Worm (Caenorhabditis elegans) whole organism, L1 larva: ENCODE data around the gene Y102F5A.1.

ENCODE experiments used
- ceh-82 ChIP-seq, 3 experiments: fragments of 150-350 bp in 1 of 3; sonication (generic microtip) in 2 of 3; optimal IDR thresholded peaks; 2 replicates each; lab custom pipeline; 2014 to 2017; ENCODE audit warnings: missing biosample characterization in 3 of 3, missing genetic modification characterization in 3 of 3
- efl-1 ChIP-seq, 4 experiments: fragments of 150-350 bp; optimal IDR thresholded peaks in 3 of 4; peaks in 1 of 4; 1 replicate in 1 of 4; 2 replicates in 3 of 4; lab custom pipeline; 2014; ENCODE audit warnings: missing biosample characterization in 2 of 4, missing genetic modification characterization in 2 of 4, missing genetic modification reagents in 2 of 4
- egl-27 ChIP-seq, 2 experiments: fragments of 150-350 bp in 1 of 2; sonication (generic microtip); optimal IDR thresholded peaks; 3 replicates each; lab custom pipeline; 2017 to 2018; ENCODE audit warnings: missing biosample characterization in 2 of 2, missing genetic modification characterization in 2 of 2, missing genetic modification reagents in 2 of 2
- lin-15B ChIP-seq: fragments of 150-350 bp; sonication (generic microtip); optimal IDR thresholded peaks from 3 replicates; lab custom pipeline; 2014; ENCODE audit warnings: missing biosample characterization, missing genetic modification characterization
- nhr-237 ChIP-seq: fragments of 150-350 bp; optimal IDR thresholded peaks from 2 replicates; lab custom pipeline; 2014; ENCODE audit warnings: missing biosample characterization, missing genetic modification characterization
- pqm-1 ChIP-seq: sonication (generic microtip); optimal IDR thresholded peaks from 3 replicates; lab custom pipeline; 2017; ENCODE audit warnings: missing biosample characterization, missing genetic modification characterization
- xbp-1 ChIP-seq: sonication (generic microtip); optimal IDR thresholded peaks from 2 replicates; lab custom pipeline; 2016; ENCODE audit warnings: missing genetic modification characterization, missing compliant biosample characterization
- zag-1 ChIP-seq: fragments of 150-350 bp; optimal IDR thresholded peaks from 2 replicates; lab custom pipeline; 2014; ENCODE audit warnings: missing biosample characterization, missing genetic modification characterization

- no peak for TF ChIP-seq pqm-1 (tag; lab: Kevin White, UChicago)
- TF ChIP-seq egl-27 (tag; optimal IDR thresholded peaks at IDR 0.05; lab: Kevin White, UChicago) = no peak
- no peak for TF ChIP-seq xbp-1 (tag; lab: Kevin White, UChicago)
- TF ChIP-seq nhr-237 (tag; lab: Kevin White, UChicago) = no peak
- no peak for TF ChIP-seq efl-1 (optimal IDR thresholded peaks at IDR 0.05; lab: Kevin White, UChicago)
- peak in 1 of 2 experiments; percentile 29 for TF ChIP-seq efl-1 (GFP tag; optimal IDR thresholded peaks at IDR 0.05 in 1 of 2; lab: Kevin White, UChicago)
- TF ChIP-seq lin-15B = no peak
- no peak for TF ChIP-seq ceh-82 (tag; optimal IDR thresholded peaks at IDR 0.05; lab: Kevin White, UChicago)
- no peak for TF ChIP-seq zag-1 (tag; lab: Kevin White, UChicago)
These were observed 14.9 kb downstream of the Y102F5A.1 start, which contains the start of gene ttx-3 for ce11 chrX:11769278-11769677.
